Worm (Caenorhabditis elegans) whole organism, L4 larva: ENCODE data around the gene nkat-1.

Experiments
- F10B5.3 ChIP-seq: sonication (generic microtip); optimal IDR thresholded peaks from 2 replicates; lab custom pipeline; 2016; ENCODE audit warnings: mild to moderate bottlenecking, missing genetic modification characterization, missing compliant biosample characterization
- F44E2.7 ChIP-seq: fragments of 200-800 bp; sonication (Bioruptor generic); IDR thresholded peaks from 2 replicates; pipeline ENCODE4 v2.1.2; 2022; ENCODE audit warnings: missing genetic modification characterization, missing compliant biosample characterization
- T20F7.1 ChIP-seq: fragments of 200-800 bp; sonication (Bioruptor generic); optimal IDR thresholded peaks from 2 replicates; lab custom pipeline; 2018; ENCODE audit warnings: mild to moderate bottlenecking, missing genetic modification characterization, missing compliant biosample characterization
- T26A8.4 ChIP-seq: fragments of 200-800 bp; sonication (Bioruptor generic); IDR thresholded peaks from 2 replicates; pipeline ENCODE4 v1.3.6; 2022; ENCODE audit warnings: missing genetic modification characterization, missing compliant biosample characterization
- Y48G9A.11 ChIP-seq: fragments of 200-800 bp; sonication (Bioruptor generic); IDR thresholded peaks from 2 replicates; pipeline ENCODE4 v1.3.6; 2022; ENCODE audit warnings: missing genetic modification reagents, missing genetic modification characterization, missing compliant biosample characterization
- aha-1 ChIP-seq: fragments of 150-350 bp; peaks from one replicate; lab custom pipeline; 2014; ENCODE audit warnings: missing biosample characterization, missing genetic modification characterization
- ama-1 ChIP-seq: fragments of 150-350 bp; optimal IDR thresholded peaks from 2 replicates; lab custom pipeline; 2014; ENCODE audit warnings: inconsistent platforms, mixed read lengths
- ceh-28 ChIP-seq: fragments of 150-350 bp; optimal IDR thresholded peaks from 2 replicates; lab custom pipeline; 2014; ENCODE audit warnings: missing biosample characterization, missing genetic modification reagents, missing genetic modification characterization
- ceh-32 ChIP-seq: sonication (generic microtip); optimal IDR thresholded peaks from 2 replicates; lab custom pipeline; 2016; ENCODE audit warnings: mild to moderate bottlenecking, missing genetic modification characterization, missing compliant biosample characterization; ENCODE audit not compliant: poor library complexity
- ces-1 ChIP-seq: fragments of 150-350 bp; sonication (generic microtip); optimal IDR thresholded peaks from 4 replicates; lab custom pipeline; 2014; ENCODE audit warnings: missing biosample characterization, missing genetic modification reagents, missing genetic modification characterization
- daf-16 ChIP-seq, 3 experiments: sonication (generic microtip); optimal IDR thresholded peaks; 2 replicates each; lab custom pipeline; 2016 to 2017; ENCODE audit warnings: missing genetic modification characterization in 3 of 3, missing genetic modification reagents in 3 of 3, mild to moderate bottlenecking in 2 of 3, missing compliant biosample characterization in 2 of 3, missing biosample characterization in 1 of 3, moderate library complexity in 1 of 3
- dmd-6 ChIP-seq: fragments of 200-800 bp; sonication (Bioruptor generic); IDR thresholded peaks from 2 replicates; pipeline ENCODE4 v1.3.6; 2022; ENCODE audit warnings: missing genetic modification reagents, missing genetic modification characterization, missing compliant biosample characterization
- dmd-9 ChIP-seq: fragments of 200-800 bp; sonication (Bioruptor generic); IDR thresholded peaks from 2 replicates; pipeline ENCODE4 v1.3.6; 2022; ENCODE audit warnings: missing genetic modification reagents, missing genetic modification characterization, missing compliant biosample characterization
- dpl-1 ChIP-seq: fragments of 150-350 bp; optimal IDR thresholded peaks from 2 replicates; lab custom pipeline; 2014; ENCODE audit warnings: missing biosample characterization, missing genetic modification reagents, missing genetic modification characterization
- duxl-1 ChIP-seq: sonication (generic microtip); optimal IDR thresholded peaks from 2 replicates; lab custom pipeline; 2016; ENCODE audit warnings: mild to moderate bottlenecking, missing genetic modification characterization, moderate library complexity, missing compliant biosample characterization; ENCODE audit not compliant: poor library complexity
- egl-27 ChIP-seq: sonication (generic microtip); optimal IDR thresholded peaks from 3 replicates; lab custom pipeline; 2017; ENCODE audit warnings: missing biosample characterization, missing genetic modification reagents, missing genetic modification characterization
- hlh-30 ChIP-seq: sonication (generic microtip); optimal IDR thresholded peaks from 2 replicates; lab custom pipeline; 2017; ENCODE audit warnings: antibody characterized with exemption, mild to moderate bottlenecking, missing genetic modification characterization, missing compliant biosample characterization; ENCODE audit not compliant: insufficient read depth
- lim-7 ChIP-seq: fragments of 200-800 bp; sonication (Bioruptor generic); IDR thresholded peaks from 2 replicates; pipeline ENCODE4 v1.3.6; 2022; ENCODE audit warnings: missing genetic modification characterization, missing compliant biosample characterization
- lir-3 ChIP-seq: sonication (generic microtip); optimal IDR thresholded peaks from 2 replicates; lab custom pipeline; 2016; ENCODE audit warnings: mild to moderate bottlenecking, missing genetic modification characterization, missing compliant biosample characterization
- madf-5 ChIP-seq, 2 experiments: fragments of 200-800 bp; sonication (Bioruptor generic); IDR thresholded peaks; 2 replicates each; pipeline ENCODE4 v1.3.6; 2022; ENCODE audit warnings: missing compliant biosample characterization in 2 of 2, missing genetic modification characterization in 2 of 2
- madf-9 ChIP-seq: fragments of 200-800 bp; sonication (Bioruptor generic); conservative IDR thresholded peaks from 2 replicates; pipeline ENCODE4 v1.3.6; 2022; ENCODE audit warnings: missing genetic modification reagents, missing genetic modification characterization, missing compliant biosample characterization
- mdl-1 ChIP-seq, 2 experiments: fragments of 150-350 bp in 1 of 2; sonication (generic microtip) in 1 of 2; optimal IDR thresholded peaks; 2 replicates each; lab custom pipeline; 2014 to 2017; ENCODE audit warnings: missing biosample characterization in 2 of 2, missing genetic modification characterization in 2 of 2
- mdt-29 ChIP-seq: fragments of 200-800 bp; sonication (Bioruptor generic); IDR thresholded peaks from 2 replicates; pipeline ENCODE4 v1.3.6; 2022; ENCODE audit warnings: missing genetic modification reagents, missing genetic modification characterization, missing compliant biosample characterization
- mep-1 ChIP-seq: fragments of 150-350 bp; sonication (generic microtip); optimal IDR thresholded peaks from 3 replicates; lab custom pipeline; 2014; ENCODE audit warnings: missing biosample characterization, missing genetic modification characterization
- mes-2 ChIP-seq: sonication (generic microtip); optimal IDR thresholded peaks from 2 replicates; lab custom pipeline; 2016; ENCODE audit warnings: missing genotype, mild to moderate bottlenecking, missing genetic modification characterization, missing compliant biosample characterization; ENCODE audit not compliant: poor library complexity, severe bottlenecking
- nhr-10 ChIP-seq: fragments of 150-350 bp; optimal IDR thresholded peaks from 2 replicates; lab custom pipeline; 2014; ENCODE audit warnings: missing biosample characterization, missing genetic modification characterization
- nhr-102 ChIP-seq: sonication (generic microtip); optimal IDR thresholded peaks from 2 replicates; lab custom pipeline; 2016; ENCODE audit warnings: mild to moderate bottlenecking, missing genetic modification characterization, moderate library complexity, missing compliant biosample characterization
- nhr-11 ChIP-seq: fragments of 150-350 bp; optimal IDR thresholded peaks from 2 replicates; lab custom pipeline; 2014; ENCODE audit warnings: missing biosample characterization, missing genetic modification characterization
- nhr-111 ChIP-seq: fragments of 200-800 bp; sonication (Bioruptor generic); optimal IDR thresholded peaks from 2 replicates; lab custom pipeline; 2018; ENCODE audit warnings: mild to moderate bottlenecking, missing genetic modification characterization, missing compliant biosample characterization
- nhr-48 ChIP-seq: sonication (generic microtip); optimal IDR thresholded peaks from 2 replicates; lab custom pipeline; 2016; ENCODE audit warnings: mild to moderate bottlenecking, missing genetic modification characterization, missing compliant biosample characterization
- nhr-76 ChIP-seq: fragments of 150-350 bp; optimal IDR thresholded peaks from 2 replicates; lab custom pipeline; 2014; ENCODE audit warnings: missing biosample characterization, missing genetic modification characterization
- php-3 ChIP-seq: fragments of 200-800 bp; sonication (Bioruptor generic); IDR thresholded peaks from 2 replicates; pipeline ENCODE4 v1.3.6; 2022; ENCODE audit warnings: missing genetic modification reagents, missing genetic modification characterization, missing compliant biosample characterization
- sdz-12 ChIP-seq: fragments of 200-800 bp; sonication (Bioruptor generic); optimal IDR thresholded peaks from 2 replicates; lab custom pipeline; 2018; ENCODE audit warnings: mild to moderate bottlenecking, missing genetic modification characterization, missing compliant biosample characterization
- snpc-1.2 ChIP-seq: fragments of 200-800 bp; sonication (Bioruptor generic); IDR thresholded peaks from 2 replicates; pipeline ENCODE4 v1.3.6; 2022; ENCODE audit warnings: missing genetic modification reagents, missing genetic modification characterization, missing compliant biosample characterization
- snpc-4 ChIP-seq: fragments of 150-350 bp; optimal IDR thresholded peaks from 2 replicates; lab custom pipeline; 2014; ENCODE audit warnings: missing biosample characterization, missing genetic modification characterization
- spr-1 ChIP-seq: sonication (generic microtip); optimal IDR thresholded peaks from 2 replicates; lab custom pipeline; 2016; ENCODE audit warnings: mild to moderate bottlenecking, missing genetic modification characterization, missing compliant biosample characterization
- spr-3 ChIP-seq: fragments of 200-800 bp; sonication (Bioruptor generic); optimal IDR thresholded peaks from 2 replicates; lab custom pipeline; 2018; ENCODE audit warnings: mild to moderate bottlenecking, missing genetic modification characterization, missing compliant biosample characterization
- unc-130 ChIP-seq: sonication (generic microtip); optimal IDR thresholded peaks from 2 replicates; lab custom pipeline; 2016; ENCODE audit warnings: missing genetic modification reagents, missing genetic modification characterization, missing compliant biosample characterization
- unc-62 ChIP-seq, 3 experiments: fragments of 150-350 bp in 1 of 3; sonication (generic microtip); optimal IDR thresholded peaks in 2 of 3; peaks in 1 of 3; 1 replicate in 1 of 3; 2 replicates in 2 of 3; lab custom pipeline; 2014 to 2017; ENCODE audit warnings: missing biosample characterization in 3 of 3, missing genetic modification characterization in 3 of 3, missing genetic modification reagents in 3 of 3, missing genotype in 1 of 3
- vab-7 ChIP-seq: fragments of 200-800 bp; sonication (Bioruptor generic); IDR thresholded peaks from 2 replicates; pipeline ENCODE4 v1.3.6; 2022; ENCODE audit warnings: missing genetic modification reagents, missing genetic modification characterization, missing compliant biosample characterization
- zfp-2 ChIP-seq: sonication (generic microtip); optimal IDR thresholded peaks from 2 replicates; lab custom pipeline; 2016; ENCODE audit warnings: mild to moderate bottlenecking, missing genetic modification characterization, missing compliant biosample characterization
- zfp-3 ChIP-seq: fragments of 200-800 bp; sonication (Bioruptor generic); conservative IDR thresholded peaks from 2 replicates; pipeline ENCODE4 v1.3.6; 2022; ENCODE audit warnings: missing genetic modification reagents, missing genetic modification characterization, missing compliant biosample characterization
- zip-2 ChIP-seq: fragments of 150-350 bp; optimal IDR thresholded peaks from 2 replicates; lab custom pipeline; 2014; ENCODE audit warnings: missing biosample characterization, missing genetic modification characterization
- ztf-11 ChIP-seq: fragments of 150-350 bp; optimal IDR thresholded peaks from 2 replicates; lab custom pipeline; 2014; ENCODE audit warnings: missing biosample characterization, missing genetic modification characterization
- ztf-7 ChIP-seq: fragments of 150-350 bp; optimal IDR thresholded peaks from 2 replicates; lab custom pipeline; 2014; ENCODE audit warnings: missing biosample characterization, missing genetic modification characterization

Gene nkat-1

DNA sequence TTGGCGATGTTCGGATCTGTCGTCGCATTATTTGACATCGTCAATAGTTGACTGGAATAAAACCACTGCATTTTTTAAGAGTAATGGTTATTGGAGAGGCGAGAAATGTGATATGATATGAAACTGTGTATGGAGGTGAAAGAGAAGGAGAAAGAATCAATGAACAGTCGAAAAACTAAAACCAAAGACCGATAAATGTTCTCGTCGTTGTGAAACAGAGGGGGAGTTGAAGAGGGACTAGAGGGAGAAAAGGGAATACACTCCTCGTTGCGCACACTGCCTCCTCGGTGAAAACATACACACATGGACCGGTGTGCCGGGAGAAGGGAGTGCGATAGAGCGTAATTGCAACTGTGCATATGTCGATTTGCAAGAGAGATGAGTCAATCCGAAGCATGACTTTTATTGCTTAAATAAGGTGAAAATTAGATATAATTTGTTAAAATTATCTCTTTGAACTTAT, 29.7 kb upstream of the nkat-1 start, which contains the start of gene sym-4 (continued):
- TF ChIP-seq spr-1 (tag; lab: Kevin White, UChicago) (peak; percentile 82), Y48G9A.11 (GFP tag; lab: Robert Waterston, UW) (no peak), sdz-12 (GFP tag; lab: Kevin White, UChicago) (no peak), T20F7.1 (peak; percentile 86), unc-62 (GFP tag; optimal IDR thresholded peaks at IDR 0.05 in 1 of 2; lab: Kevin White, UChicago) (no peak), unc-62 (tag; optimal IDR thresholded peaks at IDR 0.05; lab: Kevin White, UChicago) (no peak), ceh-28 (tag; lab: Kevin White, UChicago) (peak; percentile 65), snpc-4 (tag; lab: Kevin White, UChicago) (no peak), ztf-11 (no peak), dmd-9 (GFP tag; lab: Robert Waterston, UW) (no peak), F10B5.3 (tag; lab: Kevin White, UChicago) (no peak), unc-130 (GFP tag; lab: Kevin White, UChicago) (no peak), spr-3 (GFP tag; lab: Kevin White, UChicago) (peak; percentile 33), mdt-29 (peak; percentile 78), snpc-1.2 (GFP tag; lab: Robert Waterston, UW) (no peak), nhr-11 (tag; lab: Kevin White, UChicago) (peak; percentile 96), nhr-48 (peak; percentile 85), mep-1 (tag; lab: Kevin White, UChicago) (peak; percentile 98), T26A8.4 (GFP tag; lab: Robert Waterston, UW) (peak; percentile 88), php-3 (GFP tag; lab: Robert Waterston, UW) (peak; percentile 49; the same call in 1 of the 2 replicates)

DNA sequence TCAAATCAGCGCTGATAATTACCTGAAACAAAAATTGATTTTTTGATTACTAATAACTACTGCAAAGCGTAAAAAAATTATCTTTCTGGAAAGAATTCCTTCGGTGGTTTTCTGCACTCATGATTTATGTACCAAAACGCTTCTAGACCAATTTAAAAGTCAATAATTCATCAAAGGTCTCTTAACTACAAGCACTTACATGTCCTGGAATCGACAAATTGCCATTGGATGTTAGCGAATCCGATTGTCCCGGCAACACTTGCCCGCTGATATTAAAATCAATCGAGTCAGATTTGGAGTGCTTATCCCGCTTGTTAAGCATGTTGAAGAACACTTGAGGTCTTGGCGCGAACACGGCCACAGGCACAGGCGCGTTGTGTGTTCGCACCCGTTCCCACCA, 25.2 kb upstream of the nkat-1 start:
- TF ChIP-seq unc-62 (GFP tag; optimal IDR thresholded peaks at IDR 0.05 in 1 of 2; lab: Kevin White, UChicago) (peak in 1 of 2 experiments; percentile 60), unc-62 (tag; optimal IDR thresholded peaks at IDR 0.05; lab: Kevin White, UChicago) (no peak), mdt-29 (no peak), aha-1 (tag; lab: Kevin White, UChicago) (peak; percentile 70), snpc-1.2 (GFP tag; lab: Robert Waterston, UW) (0 out of 2 replicates have a peak, but pooled peaks have one; percentile 19), dpl-1 (GFP tag; lab: Kevin White, UChicago) (no peak)

DNA sequence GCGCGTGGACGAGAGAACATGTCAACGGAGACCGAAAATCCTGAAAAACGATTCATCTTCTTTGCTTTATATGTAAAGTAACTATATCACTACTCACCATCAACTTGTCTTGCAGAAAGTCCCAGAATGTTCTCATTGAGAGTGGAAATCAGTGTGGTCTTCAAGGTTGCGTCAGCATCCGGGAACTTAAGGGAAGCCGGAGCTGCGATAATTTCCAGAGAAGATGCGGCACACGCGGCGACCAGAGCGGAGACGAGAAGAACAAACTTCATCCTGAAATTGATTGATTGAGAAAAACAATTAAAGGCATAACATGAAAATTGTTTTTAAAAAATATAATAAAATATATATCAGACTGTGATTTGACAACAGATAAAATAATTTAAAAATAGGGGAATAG, 24.3 kb upstream of the nkat-1 start, which contains the start of gene vha-20:
Gene vha-20, minus strand, starts transcription at position 273 of the 400 bp plus-strand sequence.
- TF ChIP-seq lim-7 (GFP tag; lab: Robert Waterston, UW) (no peak), F10B5.3 (tag; lab: Kevin White, UChicago) (no peak), madf-9 (no peak), mes-2 (tag; lab: Kevin White, UChicago) (peak; percentile 5), nhr-111 (GFP tag; lab: Kevin White, UChicago) (peak; percentile 9), zip-2 (tag; lab: Kevin White, UChicago) (no peak), zfp-3 (GFP tag; lab: Robert Waterston, UW) (peak; percentile 76; the same call in 1 of the 2 replicates), dpl-1 (GFP tag; lab: Kevin White, UChicago) (no peak), lir-3 (tag; lab: Kevin White, UChicago) (no peak), vab-7 (GFP tag; lab: Robert Waterston, UW) (no peak), snpc-1.2 (GFP tag; lab: Robert Waterston, UW) (0 out of 2 replicates have a peak, but pooled peaks have one; percentile 34), zfp-2 (tag; lab: Kevin White, UChicago) (no peak), dmd-6 (0 out of 2 replicates have a peak, but pooled peaks have one; percentile 11), spr-3 (GFP tag; lab: Kevin White, UChicago) (peak; percentile 9), F44E2.7 (no peak), nhr-76 (no peak), sdz-12 (GFP tag; lab: Kevin White, UChicago) (no peak), ama-1 (lab: Kevin White, UChicago) (peak; percentile 26), ztf-7 (no peak), madf-5 (GFP tag; IDR thresholded peaks at IDR 0.05; lab: Robert Waterston, UW) (no peak), egl-27 (no peak), daf-16 (GFP tag; optimal IDR thresholded peaks at IDR 0.05; lab: Kevin White, UChicago) (no peak), daf-16 (tag; optimal IDR thresholded peaks at IDR 0.05; lab: Kevin White, UChicago) (no peak), aha-1 (tag; lab: Kevin White, UChicago) (peak; percentile 26), ceh-32 (tag; lab: Kevin White, UChicago) (no peak), nhr-10 (tag; lab: Kevin White, UChicago) (no peak), nhr-102 (tag; lab: Kevin White, UChicago) (peak; percentile 17), mdl-1 (tag; optimal IDR thresholded peaks at IDR 0.05; lab: Kevin White, UChicago) (no peak), nhr-48 (no peak), hlh-30 (tag; lab: Kevin White, UChicago) (no peak), ces-1 (GFP tag; lab: Kevin White, UChicago) (no peak), duxl-1 (tag; lab: Kevin White, UChicago) (no peak)
